Worm (Caenorhabditis elegans): ENCODE data around the gene T13B5.9.

T13B5.9 gene

DNA sequence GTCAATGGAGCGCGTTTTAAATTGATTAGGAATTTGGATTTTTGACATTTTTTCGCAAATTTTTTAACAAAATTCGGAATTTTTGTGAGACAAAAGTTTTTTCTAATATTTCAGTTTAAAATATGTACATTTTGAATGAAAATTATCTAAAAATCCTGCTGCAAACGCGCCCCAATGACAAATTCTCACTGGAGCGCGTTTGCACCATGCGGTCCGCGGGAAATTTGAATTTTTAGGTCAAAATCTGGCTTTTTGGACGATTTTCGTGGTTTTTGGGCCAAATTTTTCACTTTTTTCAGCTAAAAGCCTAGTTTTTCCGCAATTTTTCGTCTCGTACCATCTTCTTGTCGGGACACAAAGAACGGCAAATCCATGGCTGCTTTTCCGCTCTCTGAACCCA lies 28.4 kb upstream of the T13B5.9 start:
- TF ChIP-seq flh-1 (GFP tag; optimal IDR thresholded peaks at IDR 0.05) (no peak), tbx-8 (GFP tag; optimal IDR thresholded peaks at IDR 0.05) (no peak), drap-1 (GFP tag; optimal IDR thresholded peaks at IDR 0.05) (no peak), lin-32 (GFP tag; optimal IDR thresholded peaks at IDR 0.05) (no peak), pha-4 (tag; optimal IDR thresholded peaks at IDR 0.05) (no peak), ces-1 (GFP tag; optimal IDR thresholded peaks at IDR 0.05) (no peak), sptf-1 (tag; optimal IDR thresholded peaks at IDR 0.05) (no peak), zip-8 (tag; optimal IDR thresholded peaks at IDR 0.05) (no peak), ceh-43 (GFP tag; optimal IDR thresholded peaks at IDR 0.05) (no peak), snpc-4 (tag; optimal IDR thresholded peaks at IDR 0.05) (no peak), unc-120 (tag; optimal IDR thresholded peaks at IDR 0.05; ENCODE audit: poor library complexity, severe bottlenecking) (no peak)

DNA sequence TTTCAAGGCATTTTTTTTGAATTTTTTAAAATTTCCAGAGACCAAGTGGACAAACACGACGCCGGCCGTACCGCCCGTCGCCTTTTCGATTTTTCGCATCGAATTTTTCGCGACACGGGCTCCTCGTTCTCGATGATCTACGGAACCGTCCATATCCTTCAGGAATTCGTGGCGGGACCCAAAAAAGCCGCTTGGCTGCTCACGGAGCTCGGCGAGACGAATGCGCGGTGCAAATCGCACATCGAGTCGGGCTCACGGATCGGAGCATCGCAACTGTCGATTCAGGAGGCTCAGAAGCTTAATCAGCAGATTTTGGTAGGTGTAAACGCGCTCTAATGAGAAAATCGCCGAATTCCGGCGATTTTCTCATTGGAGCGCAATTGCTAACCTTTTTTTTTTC lies 27.5 kb upstream of the T13B5.9 start:
- TF ChIP-seq unc-120 (tag; optimal IDR thresholded peaks at IDR 0.05; ENCODE audit: poor library complexity, severe bottlenecking) (no peak), lin-13 (tag; optimal IDR thresholded peaks at IDR 0.05) (no peak), mep-1 (tag; optimal IDR thresholded peaks at IDR 0.05) (no peak), unc-39 (tag; optimal IDR thresholded peaks at IDR 0.05) (no peak), pha-4 (tag; optimal IDR thresholded peaks at IDR 0.05) (no peak), hlh-1 (tag; optimal IDR thresholded peaks at IDR 0.05) (no peak), ceh-83 (GFP tag; optimal IDR thresholded peaks at IDR 0.05) (no peak), blmp-1 (tag; optimal IDR thresholded peaks at IDR 0.05) (no peak), M03D4.4 (tag; optimal IDR thresholded peaks at IDR 0.05) (no peak), nhr-237 (tag; optimal IDR thresholded peaks at IDR 0.05) (no peak), zip-8 (tag; optimal IDR thresholded peaks at IDR 0.05) (no peak), lin-32 (GFP tag; optimal IDR thresholded peaks at IDR 0.05) (no peak), ceh-39 (tag; optimal IDR thresholded peaks at IDR 0.05) (no peak), mab-5 (tag; optimal IDR thresholded peaks at IDR 0.05) (no peak), drap-1 (GFP tag; optimal IDR thresholded peaks at IDR 0.05) (no peak), nhr-76 (tag; optimal IDR thresholded peaks at IDR 0.05) (no peak), mls-2 (tag; optimal IDR thresholded peaks at IDR 0.05) (no peak)

DNA sequence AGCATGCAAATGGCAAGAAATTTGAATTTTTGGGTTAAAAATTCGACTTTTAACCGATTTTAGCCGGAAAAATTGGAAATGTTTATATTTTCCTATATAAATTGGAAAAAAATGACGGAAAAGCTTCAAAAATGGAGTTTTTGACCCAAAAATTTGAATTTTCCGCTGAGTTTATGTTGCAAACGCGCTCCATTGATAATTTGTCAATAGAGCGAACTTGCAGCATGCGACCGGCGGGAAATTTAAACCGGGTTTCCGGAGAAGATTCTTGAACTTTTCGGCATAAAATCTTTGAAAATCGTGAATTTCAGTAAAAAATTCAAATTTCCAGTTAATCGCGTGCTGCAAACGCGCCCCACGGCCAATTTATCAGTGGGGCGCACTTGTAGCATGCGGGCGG lies 27.1 kb upstream of the T13B5.9 start:
- no peak for TF ChIP-seq lin-13 (tag; optimal IDR thresholded peaks at IDR 0.05)
- TF ChIP-seq hlh-1 (tag; optimal IDR thresholded peaks at IDR 0.05), result no peak
- TF ChIP-seq flh-1 (GFP tag; optimal IDR thresholded peaks at IDR 0.05), result no peak
- no peak for TF ChIP-seq ceh-39 (tag; optimal IDR thresholded peaks at IDR 0.05)
- no peak for TF ChIP-seq unc-120 (tag; optimal IDR thresholded peaks at IDR 0.05; ENCODE audit: poor library complexity, severe bottlenecking)
- no peak for TF ChIP-seq blmp-1 (tag; optimal IDR thresholded peaks at IDR 0.05)
- no peak for TF ChIP-seq drap-1 (GFP tag; optimal IDR thresholded peaks at IDR 0.05)
- TF ChIP-seq lsy-2 (tag; optimal IDR thresholded peaks at IDR 0.05), result no peak
- no peak for TF ChIP-seq elt-3 (tag; optimal IDR thresholded peaks at IDR 0.05)
- TF ChIP-seq cnd-1 (tag; optimal IDR thresholded peaks at IDR 0.05), result no peak
- no peak for TF ChIP-seq mab-5 (tag; optimal IDR thresholded peaks at IDR 0.05)
- no peak for TF ChIP-seq lin-32 (GFP tag; optimal IDR thresholded peaks at IDR 0.05)
- no peak for TF ChIP-seq unc-62 (GFP tag; optimal IDR thresholded peaks at IDR 0.05)
- TF ChIP-seq pha-4 (tag; optimal IDR thresholded peaks at IDR 0.05), result no peak
- TF ChIP-seq nhr-2 (tag; optimal IDR thresholded peaks at IDR 0.05), result no peak

DNA sequence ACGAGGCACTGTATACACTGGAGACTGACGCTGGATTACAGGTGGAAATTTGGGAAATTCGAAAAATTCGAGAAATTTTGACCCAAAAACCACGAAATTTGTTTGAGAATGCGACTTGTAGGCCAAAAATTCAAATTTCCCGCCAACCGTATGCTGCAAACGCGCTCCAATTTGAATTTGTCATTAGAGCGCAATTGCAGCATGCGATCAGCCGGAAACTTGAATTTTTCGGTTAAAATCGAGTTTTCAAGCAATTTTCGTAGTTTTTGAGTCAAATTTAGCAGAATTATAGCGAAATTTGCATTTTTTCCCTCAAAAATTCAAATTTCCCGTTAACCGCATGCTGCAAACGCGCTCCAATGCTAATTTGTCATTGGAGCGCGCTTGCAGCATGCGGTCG lies 25.9 kb upstream of the T13B5.9 start:
- no peak for TF ChIP-seq ceh-43 (GFP tag; optimal IDR thresholded peaks at IDR 0.05)
- no peak for TF ChIP-seq blmp-1 (tag; optimal IDR thresholded peaks at IDR 0.05)
- TF ChIP-seq mab-5 (tag; optimal IDR thresholded peaks at IDR 0.05), result no peak
- no peak for TF ChIP-seq nhr-28 (tag; optimal IDR thresholded peaks at IDR 0.05)
- no peak for TF ChIP-seq ces-1 (GFP tag; optimal IDR thresholded peaks at IDR 0.05)
- no peak for TF ChIP-seq ham-2 (GFP tag; optimal IDR thresholded peaks at IDR 0.05)
- TF ChIP-seq mls-2 (tag; optimal IDR thresholded peaks at IDR 0.05), result no peak
- no peak for TF ChIP-seq lin-13 (tag; optimal IDR thresholded peaks at IDR 0.05)
- TF ChIP-seq unc-120 (tag; optimal IDR thresholded peaks at IDR 0.05; ENCODE audit: poor library complexity, severe bottlenecking), result no peak
- TF ChIP-seq ceh-83 (GFP tag; optimal IDR thresholded peaks at IDR 0.05), result no peak
- no peak for TF ChIP-seq ceh-39 (tag; optimal IDR thresholded peaks at IDR 0.05)
- TF ChIP-seq nhr-76 (tag; optimal IDR thresholded peaks at IDR 0.05), result no peak
- no peak for TF ChIP-seq pha-4 (tag; optimal IDR thresholded peaks at IDR 0.05)
- TF ChIP-seq bed-3 (GFP tag; optimal IDR thresholded peaks at IDR 0.05), result no peak
- TF ChIP-seq ztf-11 (tag; optimal IDR thresholded peaks at IDR 0.05), result no peak
- no peak for TF ChIP-seq nhr-12 (tag; optimal IDR thresholded peaks at IDR 0.05)
- no peak for TF ChIP-seq hlh-1 (tag; optimal IDR thresholded peaks at IDR 0.05)
- no peak for TF ChIP-seq flh-1 (GFP tag; optimal IDR thresholded peaks at IDR 0.05)

Data from whole organism, mixed stage, embryonic.